Fruit fly (Drosophila melanogaster) whole organism, wandering third instar larva: ENCODE data around the gene Nup58.

Source experiments
- CG32264 ChIP-seq: fragments of 200-800 bp; sonication (Bioruptor generic); optimal IDR thresholded peaks from 2 replicates; lab custom pipeline; 2016; ENCODE audit warnings: missing biosample characterization, missing genetic modification characterization
- br ChIP-seq: fragments of 200-800 bp; sonication (Bioruptor generic); optimal IDR thresholded peaks from 2 replicates; lab custom pipeline; 2016; ENCODE audit warnings: missing biosample characterization, missing genetic modification characterization
- h ChIP-seq: fragments of 200-800 bp; sonication (Bioruptor generic); optimal IDR thresholded peaks from 3 replicates; lab custom pipeline; 2016; ENCODE audit warnings: missing biosample characterization, mild to moderate bottlenecking, missing genetic modification characterization
- lola ChIP-seq: fragments of >200 bp; optimal IDR thresholded peaks from 2 replicates; lab custom pipeline; 2017; ENCODE audit warnings: missing biosample characterization, missing genetic modification characterization
- psq ChIP-seq: fragments of 200-800 bp; sonication (Bioruptor generic); optimal IDR thresholded peaks from 3 replicates; lab custom pipeline; 2017; ENCODE audit warnings: missing biosample characterization, mild to moderate bottlenecking, missing genetic modification characterization, moderate library complexity
- usp ChIP-seq: fragments of >200 bp; optimal IDR thresholded peaks from 2 replicates; lab custom pipeline; 2017; ENCODE audit warnings: missing biosample characterization, missing genetic modification characterization

DNA sequence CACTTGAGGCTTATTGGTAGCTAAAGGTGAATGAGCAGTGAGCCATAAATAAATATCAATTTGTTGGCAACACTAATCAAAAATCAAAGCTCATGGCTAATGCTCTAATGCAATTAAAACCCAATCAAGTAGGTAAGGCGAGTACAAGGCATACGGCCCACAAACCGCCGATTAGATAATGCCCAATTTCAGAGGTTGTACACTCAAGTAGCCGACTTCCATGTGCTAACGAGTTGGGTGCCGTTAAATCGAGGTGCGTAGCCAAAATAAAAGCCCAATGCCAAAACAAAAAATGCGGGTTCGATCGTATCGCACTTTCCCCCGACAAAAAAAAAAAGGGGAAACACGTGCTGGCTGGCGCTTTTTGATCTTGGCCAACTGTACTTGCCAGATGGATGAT is 22.8 kb upstream of the Nup58 start:
- TF ChIP-seq h (GFP tag; lab: Kevin White, UChicago) (peak; percentile 40), usp (GFP tag; lab: Kevin White, UChicago) (no peak), psq (GFP tag; lab: Kevin White, UChicago) (no peak), br (no peak), CG32264 (no peak), lola (GFP tag; lab: Kevin White, UChicago) (no peak)
